Worm (Caenorhabditis elegans): ENCODE results near the gene srj-50.

Gene srj-50

DNA sequence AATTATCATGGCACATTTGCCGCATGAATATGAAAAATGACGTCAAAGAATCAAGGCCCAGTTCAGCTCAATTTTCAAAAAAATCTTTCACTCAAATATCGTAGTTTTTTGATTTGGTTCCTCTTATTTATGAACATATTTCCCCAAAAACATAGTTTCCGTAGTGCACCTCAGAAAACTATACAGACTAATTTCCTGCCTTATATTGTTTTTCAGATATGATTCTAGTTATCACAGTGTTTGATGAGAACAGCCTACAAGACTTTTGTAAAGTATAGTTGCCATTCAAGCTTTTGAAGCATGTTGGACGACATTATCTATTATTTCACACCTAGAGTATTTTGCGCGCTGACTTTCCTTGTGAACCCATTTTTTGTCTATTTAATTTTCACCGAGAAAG lies at the start of gene srj-50:
Gene srj-50 (plus strand): TSS at position 301 of the 400 bp plus-strand sequence.
- no peak for TF ChIP-seq flh-1 (GFP tag; optimal IDR thresholded peaks at IDR 0.05)
- TF ChIP-seq nhr-28 (tag; optimal IDR thresholded peaks at IDR 0.05) = no peak
- TF ChIP-seq ceh-39 (tag; optimal IDR thresholded peaks at IDR 0.05) = no peak
- TF ChIP-seq mep-1 (tag; optimal IDR thresholded peaks at IDR 0.05) = no peak
- TF ChIP-seq ztf-11 (tag; optimal IDR thresholded peaks at IDR 0.05) = no peak
- no peak for TF ChIP-seq ceh-83 (GFP tag; optimal IDR thresholded peaks at IDR 0.05)
- TF ChIP-seq bed-3 (GFP tag; optimal IDR thresholded peaks at IDR 0.05) = no peak
- TF ChIP-seq ham-2 (GFP tag; optimal IDR thresholded peaks at IDR 0.05) = no peak
- TF ChIP-seq elt-1 (tag; optimal IDR thresholded peaks at IDR 0.05; ENCODE audit: borderline replicate concordance, insufficient read depth) = no peak
- TF ChIP-seq mls-2 (tag; optimal IDR thresholded peaks at IDR 0.05) = no peak

DNA sequence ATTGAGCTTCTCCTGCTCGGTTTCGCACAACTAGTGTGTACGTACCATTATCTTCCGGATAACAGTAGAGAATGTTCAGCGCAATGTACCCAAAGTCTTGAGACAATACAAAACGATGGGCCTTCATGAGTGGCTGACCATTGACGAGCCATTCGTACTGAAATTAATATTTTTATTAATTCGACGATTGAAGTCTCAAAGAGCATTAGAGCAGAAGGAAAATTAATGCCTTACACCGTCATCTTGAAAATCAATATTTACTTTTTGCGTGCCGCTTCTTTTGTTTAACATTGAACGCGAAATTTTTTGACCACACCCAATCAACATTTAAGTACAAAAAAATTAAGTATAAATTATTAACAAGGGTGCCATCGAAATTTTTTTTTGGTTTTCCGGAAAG lies 39.8 kb upstream of the srj-50 start:
- no peak for TF ChIP-seq unc-39 (tag; optimal IDR thresholded peaks at IDR 0.05)
- TF ChIP-seq snpc-4 (tag; optimal IDR thresholded peaks at IDR 0.05) = no peak

DNA sequence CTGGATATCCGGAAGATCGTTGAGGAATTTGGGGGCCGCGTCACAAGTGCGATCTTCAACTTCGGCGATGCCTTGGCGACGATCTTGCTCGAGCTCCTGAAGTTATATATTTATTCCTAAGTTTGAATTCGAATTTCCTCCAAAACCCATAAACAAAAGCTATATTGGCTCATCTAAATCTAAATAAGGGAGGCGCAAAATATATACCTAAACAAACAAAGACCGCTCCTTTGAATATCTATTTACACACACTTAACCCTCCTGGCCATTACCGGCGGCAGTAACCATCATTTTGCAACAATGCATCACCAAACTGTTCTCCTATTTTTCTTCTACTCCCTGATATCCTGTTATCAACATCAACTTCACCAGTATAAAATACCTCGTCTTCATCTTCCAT lies 36.8 kb upstream of the srj-50 start, which contains the start of gene F54E2.2:
Gene F54E2.2 (plus strand): TSS at position 301 of the 400 bp plus-strand sequence.
- TF ChIP-seq ztf-11 (tag; optimal IDR thresholded peaks at IDR 0.05) (no peak), nhr-237 (tag; optimal IDR thresholded peaks at IDR 0.05) (no peak), snpc-4 (tag; optimal IDR thresholded peaks at IDR 0.05) (no peak), nhr-12 (tag; optimal IDR thresholded peaks at IDR 0.05) (no peak), nhr-76 (tag; optimal IDR thresholded peaks at IDR 0.05) (no peak), sptf-1 (tag; optimal IDR thresholded peaks at IDR 0.05) (no peak), ces-1 (GFP tag; optimal IDR thresholded peaks at IDR 0.05) (no peak), unc-39 (tag; optimal IDR thresholded peaks at IDR 0.05) (no peak), cnd-1 (tag; optimal IDR thresholded peaks at IDR 0.05) (no peak), zip-8 (tag; optimal IDR thresholded peaks at IDR 0.05) (no peak), elt-1 (tag; optimal IDR thresholded peaks at IDR 0.05; ENCODE audit: borderline replicate concordance, insufficient read depth) (no peak), unc-62 (GFP tag; optimal IDR thresholded peaks at IDR 0.05) (no peak), lin-13 (tag; optimal IDR thresholded peaks at IDR 0.05) (no peak), ceh-43 (GFP tag; optimal IDR thresholded peaks at IDR 0.05) (no peak), unc-120 (tag; optimal IDR thresholded peaks at IDR 0.05; ENCODE audit: poor library complexity, severe bottlenecking) (no peak), ham-2 (GFP tag; optimal IDR thresholded peaks at IDR 0.05) (no peak), nhr-28 (tag; optimal IDR thresholded peaks at IDR 0.05) (no peak), ceh-39 (tag; optimal IDR thresholded peaks at IDR 0.05) (no peak)

DNA sequence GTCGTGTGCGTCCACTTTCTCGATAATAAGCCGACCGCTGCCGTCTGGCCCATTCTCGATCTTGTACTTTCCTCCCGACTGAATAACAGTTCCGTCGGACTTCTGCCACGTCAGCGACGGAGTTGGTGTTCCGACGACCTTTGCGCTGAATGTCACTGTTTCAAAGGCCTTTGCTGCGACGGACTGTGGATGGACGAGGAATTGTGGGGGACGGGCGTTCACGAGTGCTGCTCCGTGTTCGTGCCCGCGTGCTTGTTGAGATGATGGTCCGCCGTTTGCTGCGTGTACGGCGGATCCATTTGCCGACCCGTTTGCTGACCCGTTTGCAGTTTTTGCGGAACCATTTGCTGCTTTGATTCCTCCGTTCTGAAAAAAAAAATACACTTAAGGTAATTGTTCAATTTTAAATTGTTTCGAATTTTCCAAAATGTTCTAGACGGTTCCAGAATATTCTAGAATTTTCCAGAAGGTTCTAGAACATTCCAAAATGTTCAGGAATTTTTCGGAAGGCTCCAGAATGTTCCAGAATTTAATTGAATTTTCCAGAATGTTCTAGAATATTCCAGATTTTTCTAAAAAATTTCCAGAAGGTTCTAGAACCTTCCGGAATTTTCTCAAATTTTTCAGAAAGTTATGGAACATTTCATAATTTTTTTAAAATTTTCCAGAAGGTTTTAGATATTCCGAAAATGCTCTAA lies 33.4 kb upstream of the srj-50 start:
- TF ChIP-seq blmp-1 (tag; optimal IDR thresholded peaks at IDR 0.05) = no peak
- no peak for TF ChIP-seq nhr-237 (tag; optimal IDR thresholded peaks at IDR 0.05)
- TF ChIP-seq nhr-2 (tag; optimal IDR thresholded peaks at IDR 0.05) = no peak
- TF ChIP-seq snpc-4 (tag; optimal IDR thresholded peaks at IDR 0.05) = no peak
- TF ChIP-seq M03D4.4 (tag; optimal IDR thresholded peaks at IDR 0.05) = no peak
- no peak for TF ChIP-seq unc-39 (tag; optimal IDR thresholded peaks at IDR 0.05)
- no peak for TF ChIP-seq lsy-2 (tag; optimal IDR thresholded peaks at IDR 0.05)
- TF ChIP-seq unc-120 (tag; optimal IDR thresholded peaks at IDR 0.05; ENCODE audit: poor library complexity, severe bottlenecking) = no peak
- TF ChIP-seq pha-4 (tag; optimal IDR thresholded peaks at IDR 0.05) = no peak
- TF ChIP-seq sptf-1 (tag; optimal IDR thresholded peaks at IDR 0.05) = no peak
- no peak for TF ChIP-seq ceh-83 (GFP tag; optimal IDR thresholded peaks at IDR 0.05)
- no peak for TF ChIP-seq tbx-8 (GFP tag; optimal IDR thresholded peaks at IDR 0.05)
- TF ChIP-seq mls-2 (tag; optimal IDR thresholded peaks at IDR 0.05) = no peak
- no peak for TF ChIP-seq mep-1 (tag; optimal IDR thresholded peaks at IDR 0.05)
- TF ChIP-seq elt-1 (tag; optimal IDR thresholded peaks at IDR 0.05; ENCODE audit: borderline replicate concordance, insufficient read depth) = no peak
- TF ChIP-seq nhr-76 (tag; optimal IDR thresholded peaks at IDR 0.05) = no peak

DNA sequence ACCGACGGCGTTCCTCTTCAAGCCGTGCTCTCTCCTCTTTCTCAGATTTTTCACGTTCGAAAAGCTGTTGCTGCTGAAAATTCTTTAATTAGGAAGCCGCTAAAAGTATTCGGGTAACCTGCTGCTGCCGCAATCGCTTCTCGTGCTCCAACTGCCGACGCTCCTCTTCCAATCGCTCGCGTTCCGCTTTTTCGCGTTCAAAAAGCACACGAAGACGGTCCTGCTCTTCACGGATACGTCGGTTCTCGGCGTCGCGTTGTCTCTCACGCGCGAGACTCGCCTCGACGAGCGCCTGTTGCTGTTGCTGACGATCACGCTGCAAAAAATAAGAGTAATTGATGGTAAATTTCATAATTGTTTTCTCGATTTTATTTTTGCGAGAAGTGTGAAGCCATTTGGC lies 32.1 kb upstream of the srj-50 start:
- TF ChIP-seq M03D4.4 (tag; optimal IDR thresholded peaks at IDR 0.05) (no peak), ceh-43 (GFP tag; optimal IDR thresholded peaks at IDR 0.05) (no peak), ceh-39 (tag; optimal IDR thresholded peaks at IDR 0.05) (no peak), elt-1 (tag; optimal IDR thresholded peaks at IDR 0.05; ENCODE audit: borderline replicate concordance, insufficient read depth) (no peak), lin-32 (GFP tag; optimal IDR thresholded peaks at IDR 0.05) (no peak), mls-2 (tag; optimal IDR thresholded peaks at IDR 0.05) (no peak), mep-1 (tag; optimal IDR thresholded peaks at IDR 0.05) (no peak), snpc-4 (tag; optimal IDR thresholded peaks at IDR 0.05) (no peak)

Data from whole organism, mixed stage, embryonic.